Fruit fly (Drosophila melanogaster) whole organism, embryonic: Measurements from ENCODE around the gene CG17777.

ENCODE experiments used
- Adf1 ChIP-seq: fragments of 200-800 bp; sonication (Bioruptor generic); IDR thresholded peaks from 2 replicates; pipeline ENCODE4 v1.3.6; 2022; ENCODE audit warnings: missing biosample characterization, missing genetic modification characterization
- BEAF-32 ChIP-seq: fragments of 200-800 bp; sonication (Bioruptor generic); optimal IDR thresholded peaks from 3 replicates; lab custom pipeline; 2017; ENCODE audit warnings: missing biosample characterization, missing genetic modification characterization, mild to moderate bottlenecking, moderate library complexity, missing genetic modification reagents
- CG10209 ChIP-seq: fragments of 200-800 bp; sonication (Bioruptor generic); optimal IDR thresholded peaks from 3 replicates; lab custom pipeline; 2017; ENCODE audit warnings: missing biosample characterization, mild to moderate bottlenecking, missing genetic modification characterization, missing genetic modification reagents
- CG10274 ChIP-seq: fragments of 200-800 bp; sonication (Bioruptor generic); optimal IDR thresholded peaks from 3 replicates; lab custom pipeline; 2017; ENCODE audit warnings: missing biosample characterization, mild to moderate bottlenecking, missing genetic modification characterization
- CG11093 ChIP-seq: fragments of 200-800 bp; sonication (Bioruptor generic); IDR thresholded peaks from 3 replicates; pipeline ENCODE4 v1.3.6; 2022; ENCODE audit warnings: missing biosample characterization, missing genetic modification characterization
- CG12769 ChIP-seq: fragments of 200-800 bp; sonication (Bioruptor generic); optimal IDR thresholded peaks from 2 replicates; lab custom pipeline; 2019; ENCODE audit warnings: missing biosample characterization, mild to moderate bottlenecking, missing genetic modification characterization, moderate library complexity
- CG13296 ChIP-seq: fragments of 200-800 bp; sonication (Bioruptor generic); optimal IDR thresholded peaks from 3 replicates; lab custom pipeline; 2018; ENCODE audit warnings: missing biosample characterization, mild to moderate bottlenecking, missing genetic modification characterization
- CG17359 ChIP-seq: fragments of 200-800 bp; sonication (Bioruptor generic); optimal IDR thresholded peaks from 3 replicates; lab custom pipeline; 2018; ENCODE audit warnings: missing biosample characterization, mild to moderate bottlenecking, missing genetic modification characterization, moderate library complexity
- CG17385 ChIP-seq: fragments of 200-800 bp; sonication (Bioruptor generic); optimal IDR thresholded peaks from 3 replicates; lab custom pipeline; 2018; ENCODE audit warnings: missing biosample characterization, mild to moderate bottlenecking, missing genetic modification characterization
- CG17802 ChIP-seq: fragments of 200-800 bp; sonication (Bioruptor generic); optimal IDR thresholded peaks from 2 replicates; lab custom pipeline; 2018; ENCODE audit warnings: missing biosample characterization, mild to moderate bottlenecking, missing genetic modification characterization, moderate library complexity
- CG18619 ChIP-seq: fragments of 200-800 bp; sonication (Bioruptor generic); optimal IDR thresholded peaks from 3 replicates; lab custom pipeline; 2017; ENCODE audit warnings: missing biosample characterization, mild to moderate bottlenecking, missing genetic modification characterization
- CG4328 ChIP-seq: fragments of 200-800 bp; sonication (Bioruptor generic); optimal IDR thresholded peaks from 3 replicates; lab custom pipeline; 2017; ENCODE audit warnings: missing biosample characterization, missing genetic modification reagents, missing genetic modification characterization
- CG4617 ChIP-seq: fragments of 200-800 bp; sonication (Bioruptor generic); optimal IDR thresholded peaks from 3 replicates; lab custom pipeline; 2016; ENCODE audit warnings: missing biosample characterization, missing genetic modification characterization, borderline replicate concordance
- CG6254 ChIP-seq: fragments of 200-800 bp; sonication (Bioruptor generic); optimal IDR thresholded peaks from 3 replicates; lab custom pipeline; 2017; ENCODE audit warnings: mild to moderate bottlenecking, missing biosample characterization, missing genetic modification reagents, missing genetic modification characterization
- CG6689 ChIP-seq: fragments of 200-800 bp; sonication (Bioruptor generic); IDR thresholded peaks from 2 replicates; pipeline ENCODE4 v1.3.6; 2022; ENCODE audit warnings: missing biosample characterization, missing genetic modification characterization
- CG7928 ChIP-seq: fragments of 200-800 bp; sonication (Bioruptor generic); optimal IDR thresholded peaks from 2 replicates; lab custom pipeline; 2017; ENCODE audit warnings: missing biosample characterization, mild to moderate bottlenecking, missing genetic modification characterization
- CG8089 ChIP-seq: fragments of 200-800 bp; sonication (Bioruptor generic); optimal IDR thresholded peaks from 3 replicates; lab custom pipeline; 2016; ENCODE audit warnings: missing biosample characterization, missing genetic modification characterization
- CG8281 ChIP-seq: fragments of 200-800 bp; sonication (Bioruptor generic); optimal IDR thresholded peaks from 2 replicates; lab custom pipeline; 2018; ENCODE audit warnings: missing biosample characterization, mild to moderate bottlenecking, missing genetic modification characterization, moderate library complexity
- CG8290 ChIP-seq, 3 experiments: fragments of 200-800 bp; sonication (Bioruptor generic); optimal IDR thresholded peaks; 2 replicates each; lab custom pipeline; 2016 to 2019; ENCODE audit warnings: missing biosample characterization in 3 of 3, missing genetic modification characterization in 3 of 3, mild to moderate bottlenecking in 2 of 3, moderate library complexity in 1 of 3
- CG9437 ChIP-seq: fragments of 200-800 bp; sonication (Bioruptor generic); optimal IDR thresholded peaks from 2 replicates; lab custom pipeline; 2018; ENCODE audit warnings: missing biosample characterization, mild to moderate bottlenecking, missing genetic modification characterization
- CHES-1-like ChIP-seq: fragments of 200-800 bp; sonication (Bioruptor generic); optimal IDR thresholded peaks from 2 replicates; lab custom pipeline; 2016; ENCODE audit warnings: missing biosample characterization, missing genetic modification characterization
- Chrac-16 ChIP-seq: fragments of 200-800 bp; sonication (Bioruptor generic); optimal IDR thresholded peaks from 3 replicates; lab custom pipeline; 2016; ENCODE audit warnings: missing biosample characterization, missing genetic modification characterization
- Ets65A ChIP-seq: fragments of 200-800 bp; sonication (Bioruptor generic); peaks from one replicate; lab custom pipeline; 2016; ENCODE audit warnings: missing biosample characterization, missing genetic modification characterization
- GATAe ChIP-seq: fragments of 200-800 bp; sonication (Bioruptor generic); conservative IDR thresholded peaks from 2 replicates; pipeline ENCODE4 v1.3.6; 2022; ENCODE audit warnings: missing biosample characterization, missing genetic modification characterization
- H2.0 ChIP-seq: fragments of 200-800 bp; sonication (Bioruptor generic); IDR thresholded peaks from 2 replicates; pipeline ENCODE4 v1.3.6; 2022; ENCODE audit warnings: missing biosample characterization, missing genetic modification characterization
- HLH3B ChIP-seq: fragments of 200-800 bp; sonication (Bioruptor generic); IDR thresholded peaks from 2 replicates; pipeline ENCODE4 v1.3.6; 2022; ENCODE audit warnings: missing biosample characterization, missing genetic modification characterization
- HLH54F ChIP-seq: fragments of 200-800 bp; sonication (Bioruptor generic); optimal IDR thresholded peaks from 3 replicates; lab custom pipeline; 2016; ENCODE audit warnings: missing biosample characterization, missing genetic modification characterization
- MTF-1 ChIP-seq: fragments of 200-800 bp; sonication (Bioruptor generic); optimal IDR thresholded peaks from 2 replicates; lab custom pipeline; 2018; ENCODE audit warnings: missing biosample characterization, mild to moderate bottlenecking, missing genetic modification characterization, borderline replicate concordance
- NC2β ChIP-seq: fragments of 200-800 bp; sonication (Bioruptor generic); optimal IDR thresholded peaks from 2 replicates; lab custom pipeline; 2016; ENCODE audit warnings: missing biosample characterization, missing genetic modification characterization
- Sin3A ChIP-seq: fragments of >200 bp; optimal IDR thresholded peaks from 2 replicates; lab custom pipeline; 2018
- Sry-δ ChIP-seq: fragments of 200-800 bp; sonication (Bioruptor generic); optimal IDR thresholded peaks from 2 replicates; lab custom pipeline; 2016; ENCODE audit warnings: missing biosample characterization, missing genetic modification characterization
- chif ChIP-seq, 2 experiments: fragments of 200-800 bp; sonication (Bioruptor generic); optimal IDR thresholded peaks; 3 replicates each; lab custom pipeline; 2016; ENCODE audit warnings: missing biosample characterization in 2 of 2, missing genetic modification characterization in 2 of 2
- corto ChIP-seq: fragments of 200-800 bp; sonication (Bioruptor generic); optimal IDR thresholded peaks from 2 replicates; lab custom pipeline; 2016; ENCODE audit warnings: missing biosample characterization, mild to moderate bottlenecking, missing genetic modification characterization, moderate library complexity
- disco-r ChIP-seq: fragments of 200-800 bp; sonication (Bioruptor generic); optimal IDR thresholded peaks from 2 replicates; lab custom pipeline; 2016; ENCODE audit warnings: missing biosample characterization, missing genetic modification characterization
- en ChIP-seq: fragments of 200-800 bp; sonication (Bioruptor generic); optimal IDR thresholded peaks from 2 replicates; lab custom pipeline; 2016; ENCODE audit warnings: missing biosample characterization, missing genetic modification characterization
- esg ChIP-seq: fragments of 200-800 bp; sonication (Bioruptor generic); conservative IDR thresholded peaks from 2 replicates; pipeline ENCODE4 v1.3.6; 2022; ENCODE audit warnings: missing biosample characterization, missing genetic modification characterization
- fd3F ChIP-seq: fragments of 200-800 bp; sonication (Bioruptor generic); optimal IDR thresholded peaks from 2 replicates; lab custom pipeline; 2018; ENCODE audit warnings: missing biosample characterization, mild to moderate bottlenecking, missing genetic modification characterization, moderate library complexity
- gsb ChIP-seq: fragments of 200-800 bp; sonication (Bioruptor generic); IDR thresholded peaks from 2 replicates; pipeline ENCODE4 v1.3.6; 2022; ENCODE audit warnings: missing biosample characterization, missing genetic modification characterization
- ind ChIP-seq: fragments of 200-800 bp; sonication (Bioruptor generic); optimal IDR thresholded peaks from 3 replicates; lab custom pipeline; 2016; ENCODE audit warnings: missing biosample characterization, missing genetic modification characterization
- inv ChIP-seq: fragments of 200-800 bp; sonication (Bioruptor generic); IDR thresholded peaks from 2 replicates; pipeline ENCODE4 v1.3.6; 2022; ENCODE audit warnings: missing biosample characterization, missing genetic modification characterization; ENCODE audit not compliant: partially characterized antibody
- nau ChIP-seq: fragments of 200-800 bp; sonication (Bioruptor generic); optimal IDR thresholded peaks from 3 replicates; lab custom pipeline; 2017; ENCODE audit warnings: missing biosample characterization, mild to moderate bottlenecking, missing genetic modification characterization, missing genetic modification reagents
- nerfin-1 ChIP-seq: fragments of 200-800 bp; sonication (Bioruptor generic); optimal IDR thresholded peaks from 3 replicates; lab custom pipeline; 2019; ENCODE audit warnings: missing biosample characterization, mild to moderate bottlenecking, missing genetic modification characterization, moderate library complexity
- odd ChIP-seq: fragments of 200-800 bp; sonication (Bioruptor generic); optimal IDR thresholded peaks from 2 replicates; lab custom pipeline; 2017; ENCODE audit warnings: missing biosample characterization, mild to moderate bottlenecking, missing genetic modification characterization
- pzg ChIP-seq: fragments of 200-800 bp; sonication (Bioruptor generic); optimal IDR thresholded peaks from 3 replicates; lab custom pipeline; 2018; ENCODE audit warnings: missing biosample characterization, mild to moderate bottlenecking, missing genetic modification characterization, moderate library complexity
- ranshi ChIP-seq: fragments of 200-800 bp; sonication (Bioruptor generic); IDR thresholded peaks from 2 replicates; pipeline ENCODE4 v1.3.6; 2022; ENCODE audit warnings: missing biosample characterization, missing genetic modification characterization
- run ChIP-seq: fragments of 200-800 bp; sonication (Bioruptor generic); optimal IDR thresholded peaks from 3 replicates; lab custom pipeline; 2018; ENCODE audit warnings: missing biosample characterization, mild to moderate bottlenecking, missing genetic modification characterization
- schlank ChIP-seq: fragments of 200-800 bp; sonication (Bioruptor generic); optimal IDR thresholded peaks from 2 replicates; lab custom pipeline; 2018; ENCODE audit warnings: missing biosample characterization, mild to moderate bottlenecking, missing genetic modification characterization
- sisA ChIP-seq: fragments of 200-800 bp; sonication (Bioruptor generic); IDR thresholded peaks from 2 replicates; pipeline ENCODE4 v1.3.6; 2022; ENCODE audit warnings: missing biosample characterization, missing genetic modification characterization
- unc-4 ChIP-seq: fragments of 200-800 bp; sonication (Bioruptor generic); IDR thresholded peaks from 2 replicates; pipeline ENCODE4 v1.3.6; 2022; ENCODE audit warnings: missing biosample characterization, missing genetic modification characterization; ENCODE audit not compliant: partially characterized antibody
- vvl ChIP-seq: fragments of 200-800 bp; sonication (Bioruptor generic); IDR thresholded peaks from 2 replicates; pipeline ENCODE4 v1.3.6; 2022; ENCODE audit warnings: missing biosample characterization, missing genetic modification characterization
- zf30C ChIP-seq: fragments of 200-800 bp; sonication (Bioruptor generic); optimal IDR thresholded peaks from 3 replicates; lab custom pipeline; 2018; ENCODE audit warnings: missing biosample characterization, mild to moderate bottlenecking, missing genetic modification characterization

Gene CG17777

DNA sequence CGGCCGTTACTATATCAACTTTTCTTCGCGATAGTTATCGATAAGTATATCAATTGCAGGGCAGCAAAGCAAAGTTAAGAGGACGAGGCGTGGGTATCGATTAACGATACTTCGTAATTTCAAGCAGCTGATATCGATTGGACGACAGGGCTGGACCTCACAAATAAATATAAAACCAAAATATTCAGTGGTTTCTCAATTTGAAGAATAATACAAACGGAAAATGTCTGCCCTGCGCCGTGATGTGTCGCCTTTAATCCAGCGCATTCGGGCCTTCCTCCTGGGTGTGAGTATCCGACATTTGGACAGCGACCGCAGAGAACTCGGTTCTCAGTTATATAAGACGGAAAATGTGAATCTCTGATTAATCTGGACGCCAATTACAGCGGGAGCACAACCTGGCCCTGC, 14.2 kb upstream of the CG17777 start, which contains the start of gene ND-B14.5A (continued):
- TF ChIP-seq ranshi (GFP tag; lab: Robert Waterston, UW) (no peak), odd (GFP tag; lab: Kevin White, UChicago) (no peak), CHES-1-like (no peak), Sry-δ (GFP tag; lab: Kevin White, UChicago) (peak; percentile 77), schlank (no peak), Ets65A (GFP tag; lab: Kevin White, UChicago) (no peak), corto (no peak), unc-4 (GFP tag; lab: Robert Waterston, UW) (peak; percentile 93), CG18619 (GFP tag; lab: Kevin White, UChicago) (no peak), CG17385 (GFP tag; lab: Kevin White, UChicago) (no peak), CG12769 (tag; lab: Kevin White, UChicago) (peak; percentile 2), CG6689 (GFP tag; lab: Robert Waterston, UW) (no peak), CG10209 (GFP tag; lab: Kevin White, UChicago) (no peak), CG11093 (GFP tag; lab: Robert Waterston, UW) (no peak), disco-r (GFP tag; lab: Kevin White, UChicago) (no peak), chif (GFP tag; optimal IDR thresholded peaks at IDR 0.05; lab: Kevin White, UChicago) (no peak), HLH54F (GFP tag; lab: Kevin White, UChicago) (peak; percentile 2), CG7928 (GFP tag; lab: Kevin White, UChicago) (peak; percentile 88), Adf1 (GFP tag; lab: Robert Waterston, UW) (no peak), gsb (no peak), en (GFP tag; lab: Kevin White, UChicago) (no peak), nerfin-1 (tag; lab: Kevin White, UChicago) (no peak), pzg (GFP tag; lab: Kevin White, UChicago) (peak; percentile 78), CG8281 (no peak), GATAe (GFP tag; lab: Robert Waterston, UW) (no peak), NC2β (no peak), CG9437 (GFP tag; lab: Kevin White, UChicago) (no peak), CG13296 (GFP tag; lab: Kevin White, UChicago) (no peak), zf30C (GFP tag; lab: Kevin White, UChicago) (no peak), MTF-1 (GFP tag; lab: Kevin White, UChicago) (no peak), HLH3B (GFP tag; lab: Robert Waterston, UW) (no peak), CG10274 (no peak), BEAF-32 (GFP tag; lab: Kevin White, UChicago) (peak; percentile 86), CG4328 (GFP tag; lab: Kevin White, UChicago) (no peak), sisA (GFP tag; lab: Robert Waterston, UW) (no peak), H2.0 (GFP tag; lab: Robert Waterston, UW) (no peak), Sin3A (lab: Kevin White, UChicago) (no peak), Chrac-16 (GFP tag; lab: Kevin White, UChicago) (no peak), run (tag; lab: Kevin White, UChicago) (no peak), CG17802 (tag; lab: Kevin White, UChicago) (no peak), vvl (GFP tag; lab: Robert Waterston, UW) (peak; percentile 22; the same call in 1 of the 2 replicates), nau (GFP tag; lab: Kevin White, UChicago) (no peak), CG17359 (tag; lab: Kevin White, UChicago) (no peak), inv (GFP tag; lab: Robert Waterston, UW) (peak; percentile 86), CG8089 (GFP tag; lab: Kevin White, UChicago) (no peak), fd3F (GFP tag; lab: Kevin White, UChicago) (no peak), CG6254 (GFP tag; lab: Kevin White, UChicago) (no peak), ind (GFP tag; lab: Kevin White, UChicago) (no peak), esg (GFP tag; lab: Robert Waterston, UW) (no peak), CG4617 (GFP tag; lab: Kevin White, UChicago) (peak; percentile 61), CG8290 (GFP tag; optimal IDR thresholded peaks at IDR 0.05; lab: Kevin White, UChicago) (no peak), CG8290 (tag; optimal IDR thresholded peaks at IDR 0.05; lab: Kevin White, UChicago) (peak in 1 of 2 experiments; percentile 27)
